Fruit fly (Drosophila melanogaster) whole organism, embryonic: ENCODE data around the gene Nepl14.
A peak's percentile ranks its signal among the peaks of the same experiment; 100 is the strongest.

Experiments
- Atf3 ChIP-seq: fragments of 200-800 bp; sonication (Bioruptor generic); optimal IDR thresholded peaks from 3 replicates; lab custom pipeline; 2016; ENCODE audit warnings: missing biosample characterization, missing genetic modification characterization
- Atf6 ChIP-seq: fragments of 200-800 bp; sonication (Bioruptor generic); IDR thresholded peaks from 2 replicates; pipeline ENCODE4 v1.3.6; 2022; ENCODE audit warnings: missing biosample characterization, missing genetic modification characterization
- Awh ChIP-seq: fragments of 200-800 bp; sonication (Bioruptor generic); IDR thresholded peaks from 2 replicates; pipeline ENCODE4, ENCODE4 v1.3.6; 2022; ENCODE audit warnings: missing biosample characterization, missing genetic modification characterization
- Blimp-1 ChIP-seq: fragments of 200-800 bp; sonication (Bioruptor generic); optimal IDR thresholded peaks from 3 replicates; lab custom pipeline; 2018; ENCODE audit warnings: missing biosample characterization, missing genetic modification characterization, mild to moderate bottlenecking, moderate library complexity, missing genetic modification reagents
- CG11504 ChIP-seq: fragments of 200-800 bp; sonication (Bioruptor generic); optimal IDR thresholded peaks from 3 replicates; lab custom pipeline; 2019; ENCODE audit warnings: missing biosample characterization, mild to moderate bottlenecking, missing genetic modification characterization, moderate library complexity
- CG11723 ChIP-seq: fragments of 200-800 bp; sonication (Bioruptor generic); optimal IDR thresholded peaks from 2 replicates; lab custom pipeline; 2017; ENCODE audit warnings: missing biosample characterization, mild to moderate bottlenecking, missing genetic modification characterization
- CG14441 ChIP-seq: fragments of 200-800 bp; sonication (Bioruptor generic); IDR thresholded peaks from 2 replicates; pipeline ENCODE4 v1.3.6; 2022; ENCODE audit warnings: missing biosample characterization, missing genetic modification characterization
- CG15601 ChIP-seq: fragments of 200-800 bp; sonication (Bioruptor generic); optimal IDR thresholded peaks from 3 replicates; lab custom pipeline; 2019; ENCODE audit warnings: missing biosample characterization, mild to moderate bottlenecking, missing genetic modification characterization, moderate library complexity
- CG17568 ChIP-seq: fragments of 200-800 bp; sonication (Bioruptor generic); optimal IDR thresholded peaks from 2 replicates; lab custom pipeline; 2018; ENCODE audit warnings: missing biosample characterization, mild to moderate bottlenecking, missing genetic modification characterization, moderate library complexity
- CG18476 ChIP-seq: fragments of 200-800 bp; sonication (Bioruptor generic); optimal IDR thresholded peaks from 2 replicates; lab custom pipeline; 2016; ENCODE audit warnings: missing biosample characterization, mild to moderate bottlenecking, missing genetic modification characterization
- CG18619 ChIP-seq: fragments of 200-800 bp; sonication (Bioruptor generic); optimal IDR thresholded peaks from 3 replicates; lab custom pipeline; 2017; ENCODE audit warnings: missing biosample characterization, mild to moderate bottlenecking, missing genetic modification characterization
- CG2199 ChIP-seq: fragments of 200-800 bp; sonication (Bioruptor generic); IDR thresholded peaks from 3 replicates; pipeline ENCODE4 v1.3.6; 2022; ENCODE audit warnings: missing biosample characterization, missing genetic modification characterization
- CG6654 ChIP-seq: fragments of 200-800 bp; sonication (Bioruptor generic); optimal IDR thresholded peaks from 2 replicates; lab custom pipeline; 2017; ENCODE audit warnings: missing biosample characterization, mild to moderate bottlenecking, missing genetic modification characterization
- CG7928 ChIP-seq: fragments of 200-800 bp; sonication (Bioruptor generic); optimal IDR thresholded peaks from 2 replicates; lab custom pipeline; 2017; ENCODE audit warnings: missing biosample characterization, mild to moderate bottlenecking, missing genetic modification characterization
- CG8290 ChIP-seq, 3 experiments: fragments of 200-800 bp; sonication (Bioruptor generic); optimal IDR thresholded peaks; 2 replicates each; lab custom pipeline; 2016 to 2019; ENCODE audit warnings: missing biosample characterization in 3 of 3, missing genetic modification characterization in 3 of 3, mild to moderate bottlenecking in 2 of 3, moderate library complexity in 1 of 3
- CG8765 ChIP-seq: fragments of 200-800 bp; sonication (Bioruptor generic); IDR thresholded peaks from 2 replicates; pipeline ENCODE4 v1.3.6; 2022; ENCODE audit warnings: missing biosample characterization, missing genetic modification characterization
- CG9817 ChIP-seq: fragments of 200-800 bp; sonication (Bioruptor generic); optimal IDR thresholded peaks from 2 replicates; lab custom pipeline; 2018; ENCODE audit warnings: missing biosample characterization, mild to moderate bottlenecking, missing genetic modification characterization, moderate library complexity
- CHES-1-like ChIP-seq: fragments of 200-800 bp; sonication (Bioruptor generic); optimal IDR thresholded peaks from 2 replicates; lab custom pipeline; 2016; ENCODE audit warnings: missing biosample characterization, missing genetic modification characterization
- Deaf1 ChIP-seq: fragments of 200-800 bp; optimal IDR thresholded peaks from 3 replicates; lab custom pipeline; 2019; ENCODE audit warnings: missing biosample characterization, mild to moderate bottlenecking, missing genetic modification characterization, moderate library complexity
- Dll ChIP-seq: fragments of 200-800 bp; sonication (Bioruptor generic); IDR thresholded peaks from 4 replicates; pipeline ENCODE4 v1.3.6; 2022; ENCODE audit warnings: missing biosample characterization, missing genetic modification characterization; ENCODE audit not compliant: partially characterized antibody
- H15 ChIP-seq: fragments of 200-800 bp; sonication (Bioruptor generic); IDR thresholded peaks from 3 replicates; pipeline ENCODE4 v1.3.6; 2022; ENCODE audit warnings: missing biosample characterization, missing genetic modification characterization
- Hey ChIP-seq: fragments of 200-800 bp; sonication (Bioruptor generic); optimal IDR thresholded peaks from 3 replicates; lab custom pipeline; 2018; ENCODE audit warnings: missing biosample characterization, mild to moderate bottlenecking, missing genetic modification characterization
- Hr78 ChIP-seq, 2 experiments: fragments of 200-800 bp in 1 of 2; fragments of >200 bp in 1 of 2; sonication (Bioruptor generic) in 1 of 2; optimal IDR thresholded peaks; 2 replicates each; lab custom pipeline; 2017 to 2019; ENCODE audit warnings: missing biosample characterization in 2 of 2, missing genetic modification characterization in 2 of 2, mild to moderate bottlenecking in 1 of 2, moderate library complexity in 1 of 2
- Med ChIP-seq: fragments of 200-800 bp; sonication (Bioruptor generic); peaks from one replicate; lab custom pipeline; 2016; ENCODE audit warnings: missing biosample characterization, missing genetic modification characterization, mild to moderate bottlenecking, inconsistent platforms, moderate library complexity
- Opbp ChIP-seq: fragments of 200-800 bp; sonication (Bioruptor generic); IDR thresholded peaks from 3 replicates; pipeline ENCODE4 v1.3.6; 2022; ENCODE audit warnings: missing biosample characterization, missing genetic modification characterization; ENCODE audit not compliant: partially characterized antibody
- Rx ChIP-seq: fragments of 200-800 bp; sonication (Bioruptor generic); IDR thresholded peaks from 2 replicates; pipeline ENCODE4 v1.3.6; 2022; ENCODE audit warnings: missing biosample characterization, missing genetic modification characterization
- Scr ChIP-seq: fragments of 200-800 bp; sonication (Bioruptor generic); IDR thresholded peaks from 2 replicates; pipeline ENCODE4 v1.3.6; 2022; ENCODE audit warnings: missing biosample characterization, missing genetic modification characterization; ENCODE audit not compliant: partially characterized antibody
- Trl ChIP-seq, 3 experiments: fragments of >200 bp in 2 of 3; fragments of 200-800 bp in 1 of 3; sonication (Bioruptor generic) in 1 of 3; optimal IDR thresholded peaks; 2 replicates in 1 of 3; 3 replicates in 2 of 3; lab custom pipeline; 2016 to 2017; ENCODE audit warnings: missing biosample characterization in 1 of 3, missing genetic modification characterization in 1 of 3
- bab2 ChIP-seq: fragments of 200-800 bp; sonication (Bioruptor generic); optimal IDR thresholded peaks from 2 replicates; lab custom pipeline; 2016; ENCODE audit warnings: missing biosample characterization, missing genetic modification characterization
- chm ChIP-seq: fragments of 200-800 bp; sonication (Bioruptor generic); IDR thresholded peaks from 2 replicates; pipeline ENCODE4 v1.3.6; 2022; ENCODE audit warnings: missing biosample characterization, missing genetic modification characterization
- crol ChIP-seq: fragments of 200-800 bp; sonication (Bioruptor generic); IDR thresholded peaks from 2 replicates; pipeline ENCODE4 v1.3.6; 2022; ENCODE audit warnings: missing biosample characterization, missing genetic modification characterization
- da ChIP-seq: fragments of 200-800 bp; sonication (Bioruptor generic); optimal IDR thresholded peaks from 2 replicates; lab custom pipeline; 2016; ENCODE audit warnings: missing biosample characterization, missing genetic modification characterization
- dan ChIP-seq: fragments of 200-800 bp; sonication (Bioruptor generic); IDR thresholded peaks from 2 replicates; pipeline ENCODE4 v1.3.6; 2022; ENCODE audit warnings: missing biosample characterization, missing genetic modification characterization
- ewg ChIP-seq: fragments of 200-800 bp; sonication (Bioruptor generic); optimal IDR thresholded peaks from 3 replicates; lab custom pipeline; 2017; ENCODE audit warnings: mild to moderate bottlenecking, missing biosample characterization, missing genetic modification reagents, missing genetic modification characterization
- hkb ChIP-seq, 2 experiments: fragments of 200-800 bp in 1 of 2; fragments of >200 bp in 1 of 2; sonication (Bioruptor generic) in 1 of 2; IDR thresholded peaks in 1 of 2; optimal IDR thresholded peaks in 1 of 2; 2 replicates each; pipeline versions ENCODE4 v1.3.6 to Lab custom; 2017 to 2022; ENCODE audit warnings: missing biosample characterization in 1 of 2, missing genetic modification characterization in 1 of 2
- knrl ChIP-seq: fragments of 200-800 bp; sonication (Bioruptor generic); IDR thresholded peaks from 3 replicates; pipeline ENCODE4 v1.3.6; 2022; ENCODE audit warnings: missing biosample characterization, missing genetic modification characterization; ENCODE audit not compliant: partially characterized antibody
- oc ChIP-seq: fragments of 200-800 bp; sonication (Bioruptor generic); optimal IDR thresholded peaks from 2 replicates; lab custom pipeline; 2018; ENCODE audit warnings: missing biosample characterization, mild to moderate bottlenecking, missing genetic modification characterization, moderate library complexity
- p53 ChIP-seq: fragments of 200-800 bp; sonication (Bioruptor generic); optimal IDR thresholded peaks from 2 replicates; lab custom pipeline; 2016; ENCODE audit warnings: missing biosample characterization, missing genetic modification characterization
- sd ChIP-seq: fragments of 200-800 bp; sonication (Bioruptor generic); optimal IDR thresholded peaks from 3 replicates; lab custom pipeline; 2018; ENCODE audit warnings: missing biosample characterization, mild to moderate bottlenecking, missing genetic modification characterization, moderate library complexity
- sqz ChIP-seq: fragments of 200-800 bp; sonication (Bioruptor generic); optimal IDR thresholded peaks from 3 replicates; lab custom pipeline; 2018; ENCODE audit warnings: missing biosample characterization, mild to moderate bottlenecking, missing genetic modification characterization
- tin ChIP-seq: fragments of 200-800 bp; sonication (Bioruptor generic); optimal IDR thresholded peaks from 3 replicates; lab custom pipeline; 2016; ENCODE audit warnings: missing biosample characterization, missing genetic modification characterization
- toy ChIP-seq: fragments of 200-800 bp; sonication (Bioruptor generic); IDR thresholded peaks from 2 replicates; pipeline ENCODE4 v1.3.6; 2022; ENCODE audit warnings: missing biosample characterization, missing genetic modification characterization
- trem ChIP-seq: fragments of 200-800 bp; optimal IDR thresholded peaks from 3 replicates; lab custom pipeline; 2019; ENCODE audit warnings: missing biosample characterization, mild to moderate bottlenecking, missing genetic modification characterization, moderate library complexity
- z ChIP-seq: fragments of 200-800 bp; sonication (Bioruptor generic); IDR thresholded peaks from 3 replicates; pipeline ENCODE4 v1.3.6; 2022; ENCODE audit warnings: missing biosample characterization, missing genetic modification characterization

Gene Nepl14

DNA sequence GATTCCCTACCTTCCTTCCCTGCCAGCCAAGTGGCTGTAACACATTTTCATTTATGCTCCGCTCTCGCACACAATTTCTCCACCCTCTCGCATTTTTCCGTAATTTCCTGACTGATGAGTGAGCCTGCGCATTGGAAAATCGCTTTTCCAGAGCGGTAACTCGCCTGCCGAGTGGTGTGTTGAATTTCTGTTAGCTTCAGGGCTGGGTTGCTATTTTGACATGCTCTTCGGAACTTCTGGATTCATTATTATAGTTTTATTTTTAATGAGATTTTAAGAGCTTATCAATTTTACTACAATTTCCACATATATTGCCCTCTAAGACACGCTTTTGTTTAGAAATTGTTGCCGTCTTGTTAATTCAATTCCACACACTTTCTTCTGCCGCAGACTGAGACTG, 10.6 kb downstream of the Nepl14 start (continued):
- TF ChIP-seq Rx (GFP tag; lab: Robert Waterston, UW) (no peak), Scr (GFP tag; lab: Robert Waterston, UW) (no peak), Dll (GFP tag; lab: Robert Waterston, UW) (no peak), CG8290 (GFP tag; optimal IDR thresholded peaks at IDR 0.05; lab: Kevin White, UChicago) (no peak), CG8290 (tag; optimal IDR thresholded peaks at IDR 0.05; lab: Kevin White, UChicago) (no peak), CG11723 (no peak), ewg (GFP tag; lab: Kevin White, UChicago) (peak; percentile 81), dan (GFP tag; lab: Robert Waterston, UW) (no peak), Trl (optimal IDR thresholded peaks at IDR 0.05; lab: Kevin White, UChicago) (peak in 1 of 2 experiments; percentile 38), Trl (GFP tag; optimal IDR thresholded peaks at IDR 0.05; lab: Kevin White, UChicago) (no peak), toy (GFP tag; lab: Robert Waterston, UW) (no peak), CG18619 (GFP tag; lab: Kevin White, UChicago) (no peak), bab2 (no peak), Atf6 (GFP tag; lab: Robert Waterston, UW) (no peak), CG7928 (GFP tag; lab: Kevin White, UChicago) (peak; percentile 73), CG17568 (GFP tag; lab: Kevin White, UChicago) (no peak), tin (GFP tag; lab: Kevin White, UChicago) (no peak), CG6654 (GFP tag; lab: Kevin White, UChicago) (no peak), z (GFP tag; lab: Robert Waterston, UW) (peak; percentile 37; the same call in 1 of the 3 replicates), Hey (no peak), CG8765 (GFP tag; lab: Robert Waterston, UW) (no peak), CHES-1-like (no peak), Atf3 (GFP tag; lab: Kevin White, UChicago) (no peak), CG14441 (GFP tag; lab: Robert Waterston, UW) (no peak)

DNA sequence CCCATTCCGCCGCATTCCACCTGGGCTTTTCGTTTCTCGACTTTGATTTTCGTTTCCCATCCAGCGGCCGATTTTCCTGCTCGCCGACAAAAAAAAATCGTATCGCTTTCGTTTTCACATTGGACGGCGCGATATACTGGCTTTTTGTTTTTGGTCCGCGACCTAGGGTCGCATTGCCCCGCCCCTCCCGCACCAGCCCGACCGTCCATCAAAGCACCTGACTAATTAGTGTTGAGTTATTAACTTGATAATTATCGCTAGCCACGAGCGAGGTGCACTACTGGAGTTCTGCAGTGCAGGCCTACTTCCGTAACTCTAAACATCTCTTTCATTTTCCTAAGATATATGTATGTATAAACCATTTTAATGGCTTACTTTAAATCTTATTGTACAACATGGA, 11.8 kb downstream of the Nepl14 start:
- TF ChIP-seq sd (peak; percentile 65), knrl (no peak), crol (GFP tag; lab: Robert Waterston, UW) (peak; percentile 62), trem (tag; lab: Kevin White, UChicago) (no peak), oc (tag; lab: Kevin White, UChicago) (peak; percentile 18), Med (peak; percentile 20), sqz (peak; percentile 29), chm (GFP tag; lab: Robert Waterston, UW) (0 out of 2 replicates have a peak, but pooled peaks have one; percentile 34), CG18476 (GFP tag; lab: Kevin White, UChicago) (peak; percentile 72), Deaf1 (no peak), CG2199 (GFP tag; lab: Robert Waterston, UW) (0 out of 3 replicates have a peak, but pooled peaks have one; percentile 22), CG9817 (tag; lab: Kevin White, UChicago) (no peak), Opbp (GFP tag; lab: Robert Waterston, UW) (peak; percentile 20; the same call in 1 of the 3 replicates), da (no peak), CG11504 (tag; lab: Kevin White, UChicago) (no peak), Awh (GFP tag; lab: Robert Waterston, UW) (peak; percentile 65; the same call in 1 of the 2 replicates), Hr78 (GFP tag; optimal IDR thresholded peaks at IDR 0.05; lab: Kevin White, UChicago) (peak in 1 of 2 experiments; percentile 80), p53 (GFP tag; lab: Kevin White, UChicago) (no peak), hkb (optimal IDR thresholded peaks at IDR 0.05; lab: Kevin White, UChicago) (peak; percentile 36), hkb (GFP tag; IDR thresholded peaks at IDR 0.05; lab: Robert Waterston, UW) (no peak), CG15601 (tag; lab: Kevin White, UChicago) (peak; percentile 2), H15 (GFP tag; lab: Robert Waterston, UW) (0 out of 3 replicates have a peak, but pooled peaks have one; percentile 8), Blimp-1 (GFP tag; lab: Kevin White, UChicago) (peak; percentile 95)
